Worm (Caenorhabditis elegans) whole organism, early embryonic: ENCODE results near the gene F14H12.2.

ENCODE experiments used
- B0310.2 ChIP-seq: sonication (generic microtip); optimal IDR thresholded peaks from 2 replicates; lab custom pipeline; 2016; ENCODE audit warnings: mild to moderate bottlenecking, missing genetic modification characterization, missing compliant biosample characterization
- F13C5.2 ChIP-seq: sonication (generic microtip); optimal IDR thresholded peaks from 2 replicates; lab custom pipeline; 2017; ENCODE audit warnings: mild to moderate bottlenecking, missing genetic modification characterization, inconsistent platforms, missing compliant biosample characterization
- aly-1 ChIP-seq: sonication (generic microtip); optimal IDR thresholded peaks from 2 replicates; lab custom pipeline; 2016; ENCODE audit warnings: missing genetic modification characterization, missing compliant biosample characterization
- ama-1 ChIP-seq: fragments of 150-350 bp; optimal IDR thresholded peaks from 2 replicates; lab custom pipeline; 2014
- ceh-13 ChIP-seq: fragments of 200-800 bp; sonication (Bioruptor generic); optimal IDR thresholded peaks from 2 replicates; lab custom pipeline; 2018; ENCODE audit warnings: mild to moderate bottlenecking, missing genetic modification characterization, missing compliant biosample characterization
- ceh-36 ChIP-seq: sonication (generic microtip); optimal IDR thresholded peaks from 2 replicates; lab custom pipeline; 2016; ENCODE audit warnings: missing genetic modification characterization, inconsistent platforms, missing compliant biosample characterization
- ets-7 ChIP-seq: sonication (generic microtip); optimal IDR thresholded peaks from 2 replicates; lab custom pipeline; 2016; ENCODE audit warnings: missing genotype, missing genetic modification characterization, missing compliant biosample characterization
- hmg-4 ChIP-seq: fragments of 200-800 bp; sonication (Bioruptor generic); optimal IDR thresholded peaks from 2 replicates; lab custom pipeline; 2018; ENCODE audit warnings: mild to moderate bottlenecking, missing genetic modification characterization, missing compliant biosample characterization
- hnd-1 ChIP-seq: sonication (generic microtip); optimal IDR thresholded peaks from 2 replicates; lab custom pipeline; 2016; ENCODE audit warnings: missing genetic modification characterization, missing compliant biosample characterization
- pes-1 ChIP-seq: fragments of 200-800 bp; sonication (Bioruptor generic); IDR thresholded peaks from 2 replicates; pipeline ENCODE4 v1.3.6; 2022; ENCODE audit warnings: missing genetic modification reagents, missing genetic modification characterization, missing compliant biosample characterization
- sea-1 ChIP-seq: fragments of 200-800 bp; sonication (Bioruptor generic); conservative IDR thresholded peaks from 2 replicates; pipeline ENCODE4 v1.3.6; 2022; ENCODE audit warnings: missing genetic modification characterization, missing compliant biosample characterization
- tra-4 ChIP-seq: sonication (generic microtip); optimal IDR thresholded peaks from 2 replicates; lab custom pipeline; 2017; ENCODE audit warnings: missing genetic modification characterization, missing compliant biosample characterization

- TF ChIP-seq sea-1, result no peak
- no peak for TF ChIP-seq aly-1 (tag; lab: Kevin White, UChicago)
- TF ChIP-seq ets-7 (tag; lab: Kevin White, UChicago), result no peak
- TF ChIP-seq tra-4 (tag; lab: Kevin White, UChicago), result no peak
- no peak for TF ChIP-seq ceh-13 (GFP tag; lab: Kevin White, UChicago)
- TF ChIP-seq ama-1, result no peak
- no peak for TF ChIP-seq hnd-1
- no peak for TF ChIP-seq B0310.2 (tag; lab: Kevin White, UChicago)
- no peak for TF ChIP-seq hmg-4 (GFP tag; lab: Kevin White, UChicago)
- TF ChIP-seq pes-1 (GFP tag; lab: Robert Waterston, UW), result no peak
- TF ChIP-seq ceh-36, result no peak
- TF ChIP-seq F13C5.2 (tag; lab: Kevin White, UChicago), result no peak
Measured at ce11 chrX:4400296-4400695, 50.0 kb downstream of the F14H12.2 start.
